Worm (Caenorhabditis elegans) whole organism, L3 larva: ENCODE measurements around the gene plc-1.

Experiments
- mml-1 ChIP-seq: fragments of 150-350 bp; sonication (generic microtip); optimal IDR thresholded peaks from 3 replicates; lab custom pipeline; 2014; ENCODE audit warnings: missing biosample characterization, missing genetic modification characterization
- nhr-12 ChIP-seq: fragments of 150-350 bp; optimal IDR thresholded peaks from 2 replicates; lab custom pipeline; 2014; ENCODE audit warnings: missing biosample characterization, missing genetic modification characterization
- nhr-23 ChIP-seq: fragments of 150-350 bp; optimal IDR thresholded peaks from 2 replicates; lab custom pipeline; 2014; ENCODE audit warnings: missing biosample characterization, missing genetic modification reagents, missing genetic modification characterization
- nhr-237 ChIP-seq: fragments of 150-350 bp; optimal IDR thresholded peaks from 2 replicates; lab custom pipeline; 2014; ENCODE audit warnings: missing biosample characterization, missing genetic modification characterization
- tbx-2 ChIP-seq: sonication (generic microtip); optimal IDR thresholded peaks from 2 replicates; lab custom pipeline; 2016; ENCODE audit warnings: mild to moderate bottlenecking, missing genetic modification characterization, missing compliant biosample characterization

- TF ChIP-seq nhr-12 (tag; lab: Kevin White, UChicago), result no peak
- TF ChIP-seq mml-1 (tag; lab: Kevin White, UChicago), result no peak
- TF ChIP-seq nhr-23 (tag; lab: Kevin White, UChicago), result no peak
- no peak for TF ChIP-seq tbx-2
- TF ChIP-seq nhr-237 (tag; lab: Kevin White, UChicago), result no peak
Measured at ce11 chrX:10753403-10753802, 85.0 kb downstream of the plc-1 start, which contains the start of gene R07A4.3.
